Worm (Caenorhabditis elegans): ENCODE results near the gene frpr-15.

DNA sequence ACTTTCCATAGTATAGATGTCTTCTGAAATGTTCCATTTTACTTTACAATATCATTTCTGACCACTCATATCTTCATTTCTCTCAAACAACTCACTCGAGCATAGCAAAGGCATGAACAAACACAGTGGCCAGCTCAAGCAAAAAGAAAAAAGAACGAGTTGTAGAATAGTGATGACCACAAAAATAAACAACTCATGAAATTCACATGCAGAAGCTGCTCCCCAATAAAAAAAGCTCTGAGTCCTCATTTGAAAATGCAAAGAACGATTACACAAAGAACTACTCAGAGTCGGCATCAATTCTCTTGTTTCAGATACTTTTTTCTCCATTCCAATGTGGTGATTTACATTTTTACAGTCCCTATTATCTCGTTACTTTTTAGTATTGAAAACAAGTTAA, 45.2 kb upstream of the frpr-15 start:
- TF ChIP-seq unc-62 (GFP tag; optimal IDR thresholded peaks at IDR 0.05) (no peak), nhr-120 (GFP tag; IDR thresholded peaks at IDR 0.05) (no peak), F57A8.1 (GFP tag; optimal IDR thresholded peaks at IDR 0.05) (no peak), bed-2 (GFP tag; IDR thresholded peaks at IDR 0.05) (no peak), B0019.2 (GFP tag; conservative IDR thresholded peaks at IDR 0.05) (no peak), ZK185.1 (tag; optimal IDR thresholded peaks at IDR 0.05; ENCODE audit: poor library complexity, severe bottlenecking) (no peak), egrh-3 (GFP tag; IDR thresholded peaks at IDR 0.05) (no peak), tbp1 (GFP tag; optimal IDR thresholded peaks at IDR 0.05) (no peak), sea-2 (GFP tag; IDR thresholded peaks at IDR 0.05) (no peak), lin-40 (tag; optimal IDR thresholded peaks at IDR 0.05) (no peak)
